Fruit fly (Drosophila melanogaster) whole organism, embryonic: Measurements from ENCODE around the gene p23.
A peak's percentile ranks its signal among the peaks of the same experiment; 100 is the strongest.

Source experiments
- Bgb ChIP-seq: fragments of 200-800 bp; sonication (Bioruptor generic); IDR thresholded peaks from 2 replicates; pipeline ENCODE4 v1.3.6; 2022; ENCODE audit warnings: missing biosample characterization, missing genetic modification characterization; ENCODE audit not compliant: partially characterized antibody
- CG11247 ChIP-seq: fragments of 200-800 bp; sonication (Bioruptor generic); IDR thresholded peaks from 2 replicates; pipeline ENCODE4 v1.3.6; 2022; ENCODE audit warnings: missing biosample characterization, missing genetic modification characterization
- CG12155 ChIP-seq: fragments of 200-800 bp; sonication (Bioruptor generic); optimal IDR thresholded peaks from 3 replicates; lab custom pipeline; 2016; ENCODE audit warnings: missing biosample characterization, missing genetic modification characterization
- CG12219 ChIP-seq: fragments of 200-800 bp; sonication (Bioruptor generic); optimal IDR thresholded peaks from 3 replicates; lab custom pipeline; 2018; ENCODE audit warnings: missing biosample characterization, mild to moderate bottlenecking, missing genetic modification characterization
- CG1529 ChIP-seq: fragments of 200-800 bp; sonication (Bioruptor generic); optimal IDR thresholded peaks from 3 replicates; lab custom pipeline; 2018; ENCODE audit warnings: missing biosample characterization, missing genetic modification characterization
- CG16815 ChIP-seq: fragments of 200-800 bp; sonication (Bioruptor generic); optimal IDR thresholded peaks from 3 replicates; lab custom pipeline; 2017; ENCODE audit warnings: missing biosample characterization, mild to moderate bottlenecking, missing genetic modification characterization
- CG1832 ChIP-seq: fragments of 200-800 bp; sonication (Bioruptor generic); optimal IDR thresholded peaks from 2 replicates; lab custom pipeline; 2017; ENCODE audit warnings: missing biosample characterization, mild to moderate bottlenecking, missing genetic modification characterization, inconsistent platforms
- CG2875 ChIP-seq: fragments of 200-800 bp; sonication (Bioruptor generic); optimal IDR thresholded peaks from 2 replicates; lab custom pipeline; 2017; ENCODE audit warnings: missing biosample characterization, mild to moderate bottlenecking, missing genetic modification characterization, missing genetic modification reagents
- CG33213 ChIP-seq: fragments of 200-800 bp; sonication (Bioruptor generic); optimal IDR thresholded peaks from 3 replicates; lab custom pipeline; 2016; ENCODE audit warnings: missing biosample characterization, missing genetic modification characterization
- CG4404 ChIP-seq: fragments of 200-800 bp; sonication (Bioruptor generic); IDR thresholded peaks from 2 replicates; pipeline ENCODE4 v1.3.6; 2022; ENCODE audit warnings: missing biosample characterization, missing genetic modification characterization
- CG5245 ChIP-seq: fragments of 200-800 bp; sonication (Bioruptor generic); optimal IDR thresholded peaks from 3 replicates; lab custom pipeline; 2016; ENCODE audit warnings: missing biosample characterization, missing genetic modification characterization
- CG6854 ChIP-seq: fragments of 200-800 bp; sonication (Bioruptor generic); optimal IDR thresholded peaks from 3 replicates; lab custom pipeline; 2017; ENCODE audit warnings: missing biosample characterization, mild to moderate bottlenecking, missing genetic modification characterization
- CG7745 ChIP-seq: fragments of 200-800 bp; sonication (Bioruptor generic); optimal IDR thresholded peaks from 2 replicates; lab custom pipeline; 2018; ENCODE audit warnings: missing biosample characterization, mild to moderate bottlenecking, missing genetic modification characterization, moderate library complexity
- CG8290 ChIP-seq, 3 experiments: fragments of 200-800 bp; sonication (Bioruptor generic); optimal IDR thresholded peaks; 2 replicates each; lab custom pipeline; 2016 to 2019; ENCODE audit warnings: missing biosample characterization in 3 of 3, missing genetic modification characterization in 3 of 3, mild to moderate bottlenecking in 2 of 3, moderate library complexity in 1 of 3
- CG8944 ChIP-seq: fragments of 200-800 bp; sonication (Bioruptor generic); optimal IDR thresholded peaks from 3 replicates; lab custom pipeline; 2016; ENCODE audit warnings: missing biosample characterization, missing genetic modification characterization
- CG9876 ChIP-seq: fragments of 200-800 bp; sonication (Bioruptor generic); optimal IDR thresholded peaks from 2 replicates; lab custom pipeline; 2016; ENCODE audit warnings: missing biosample characterization, missing genetic modification characterization
- Fer1 ChIP-seq: fragments of 200-800 bp; sonication (Bioruptor generic); optimal IDR thresholded peaks from 2 replicates; lab custom pipeline; 2017; ENCODE audit warnings: missing biosample characterization, mild to moderate bottlenecking, missing genetic modification characterization
- HLH54F ChIP-seq: fragments of 200-800 bp; sonication (Bioruptor generic); optimal IDR thresholded peaks from 3 replicates; lab custom pipeline; 2016; ENCODE audit warnings: missing biosample characterization, missing genetic modification characterization
- Hand ChIP-seq: fragments of 200-800 bp; sonication (Bioruptor generic); optimal IDR thresholded peaks from 2 replicates; lab custom pipeline; 2017; ENCODE audit warnings: mild to moderate bottlenecking, missing biosample characterization, missing genetic modification reagents, missing genetic modification characterization
- HmgD ChIP-seq: fragments of 200-800 bp; sonication (Bioruptor generic); optimal IDR thresholded peaks from 3 replicates; lab custom pipeline; 2016; ENCODE audit warnings: missing biosample characterization, missing genetic modification characterization
- Jarid2 ChIP-seq: fragments of 200-800 bp; sonication (Bioruptor generic); optimal IDR thresholded peaks from 3 replicates; lab custom pipeline; 2017; ENCODE audit warnings: mild to moderate bottlenecking, missing biosample characterization, missing genetic modification reagents, missing genetic modification characterization
- Lim3 ChIP-seq: fragments of 200-800 bp; sonication (Bioruptor generic); IDR thresholded peaks from 2 replicates; pipeline ENCODE4 v1.3.6; 2022; ENCODE audit warnings: missing biosample characterization, missing genetic modification characterization
- Mad ChIP-seq: fragments of 200-800 bp; sonication (Bioruptor generic); optimal IDR thresholded peaks from 2 replicates; lab custom pipeline; 2016; ENCODE audit warnings: missing biosample characterization, missing genetic modification characterization
- Max ChIP-seq: fragments of 200-800 bp; sonication (Bioruptor generic); optimal IDR thresholded peaks from 2 replicates; lab custom pipeline; 2016; ENCODE audit warnings: missing biosample characterization, mild to moderate bottlenecking, missing genetic modification characterization
- Sox102F ChIP-seq: fragments of 200-800 bp; sonication (Bioruptor generic); optimal IDR thresholded peaks from 2 replicates; lab custom pipeline; 2018; ENCODE audit warnings: missing biosample characterization, mild to moderate bottlenecking, missing genetic modification characterization, moderate library complexity
- Spps ChIP-seq: fragments of 200-800 bp; sonication (Bioruptor generic); optimal IDR thresholded peaks from 2 replicates; lab custom pipeline; 2018; ENCODE audit warnings: missing biosample characterization, mild to moderate bottlenecking, missing genetic modification characterization
- Stat92E ChIP-seq, 3 experiments: fragments of >200 bp in 2 of 3; fragments of 200-800 bp in 1 of 3; sonication (Bioruptor generic) in 1 of 3; optimal IDR thresholded peaks; 2 replicates each; lab custom pipeline; 2017 to 2019; ENCODE audit warnings: missing biosample characterization in 3 of 3, missing genetic modification characterization in 3 of 3, mild to moderate bottlenecking in 1 of 3, moderate library complexity in 1 of 3
- Xrp1 ChIP-seq: fragments of 200-800 bp; sonication (Bioruptor generic); IDR thresholded peaks from 2 replicates; pipeline ENCODE4 v1.3.6; 2022; ENCODE audit warnings: missing biosample characterization, missing genetic modification characterization
- aop ChIP-seq: fragments of 200-800 bp; sonication (Bioruptor generic); IDR thresholded peaks from 2 replicates; pipeline ENCODE4 v1.3.6; 2022; ENCODE audit warnings: missing biosample characterization, missing genetic modification characterization
- ato ChIP-seq: fragments of 200-800 bp; sonication (Bioruptor generic); IDR thresholded peaks from 2 replicates; pipeline ENCODE4 v1.3.6; 2022; ENCODE audit warnings: missing biosample characterization, missing genetic modification characterization; ENCODE audit not compliant: partially characterized antibody
- cg ChIP-seq: fragments of 200-800 bp; sonication (Bioruptor generic); optimal IDR thresholded peaks from 3 replicates; lab custom pipeline; 2019; ENCODE audit warnings: missing biosample characterization, mild to moderate bottlenecking, missing genetic modification characterization, moderate library complexity
- chif ChIP-seq, 2 experiments: fragments of 200-800 bp; sonication (Bioruptor generic); optimal IDR thresholded peaks; 3 replicates each; lab custom pipeline; 2016; ENCODE audit warnings: missing biosample characterization in 2 of 2, missing genetic modification characterization in 2 of 2
- crol ChIP-seq: fragments of 200-800 bp; sonication (Bioruptor generic); IDR thresholded peaks from 2 replicates; pipeline ENCODE4 v1.3.6; 2022; ENCODE audit warnings: missing biosample characterization, missing genetic modification characterization
- dimm ChIP-seq: fragments of 200-800 bp; sonication (Bioruptor generic); IDR thresholded peaks from 2 replicates; pipeline ENCODE4 v1.3.6; 2022; ENCODE audit warnings: missing biosample characterization, missing genetic modification characterization
- dysf ChIP-seq: fragments of 200-800 bp; sonication (Bioruptor generic); IDR thresholded peaks from 3 replicates; pipeline ENCODE4 v1.3.6; 2022; ENCODE audit warnings: missing biosample characterization, missing genetic modification characterization
- en ChIP-seq: fragments of 200-800 bp; sonication (Bioruptor generic); optimal IDR thresholded peaks from 2 replicates; lab custom pipeline; 2016; ENCODE audit warnings: missing biosample characterization, missing genetic modification characterization
- grn ChIP-seq: fragments of 200-800 bp; sonication (Bioruptor generic); optimal IDR thresholded peaks from 3 replicates; lab custom pipeline; 2017; ENCODE audit warnings: missing biosample characterization, missing genetic modification characterization
- gsb-n ChIP-seq: fragments of 200-800 bp; sonication (Bioruptor generic); optimal IDR thresholded peaks from 3 replicates; lab custom pipeline; 2018; ENCODE audit warnings: missing biosample characterization, mild to moderate bottlenecking, missing genetic modification characterization
- klu ChIP-seq: fragments of 200-800 bp; sonication (Bioruptor generic); IDR thresholded peaks from 2 replicates; pipeline ENCODE4 v1.3.6; 2022; ENCODE audit warnings: missing biosample characterization, missing genetic modification characterization
- maf-S ChIP-seq: fragments of 200-800 bp; sonication (Bioruptor generic); optimal IDR thresholded peaks from 2 replicates; lab custom pipeline; 2016; ENCODE audit warnings: missing biosample characterization, missing genetic modification characterization
- mam ChIP-seq: fragments of 200-800 bp; sonication (Bioruptor generic); optimal IDR thresholded peaks from 3 replicates; lab custom pipeline; 2016; ENCODE audit warnings: missing biosample characterization, missing genetic modification characterization
- mirr ChIP-seq: fragments of 200-800 bp; sonication (Bioruptor generic); optimal IDR thresholded peaks from 3 replicates; lab custom pipeline; 2018; ENCODE audit warnings: missing biosample characterization, mild to moderate bottlenecking, missing genetic modification characterization
- oc ChIP-seq: fragments of 200-800 bp; sonication (Bioruptor generic); optimal IDR thresholded peaks from 2 replicates; lab custom pipeline; 2018; ENCODE audit warnings: missing biosample characterization, mild to moderate bottlenecking, missing genetic modification characterization, moderate library complexity
- prd ChIP-seq, 3 experiments: fragments of >200 bp in 2 of 3; fragments of 200-800 bp in 1 of 3; sonication (Bioruptor generic) in 1 of 3; optimal IDR thresholded peaks in 2 of 3; IDR thresholded peaks in 1 of 3; 2 replicates in 2 of 3; 3 replicates in 1 of 3; pipeline versions ENCODE4 v1.3.6 to Lab custom; 2017 to 2022; ENCODE audit warnings: missing biosample characterization in 1 of 3, missing genetic modification characterization in 1 of 3
- sisA ChIP-seq: fragments of 200-800 bp; sonication (Bioruptor generic); IDR thresholded peaks from 2 replicates; pipeline ENCODE4 v1.3.6; 2022; ENCODE audit warnings: missing biosample characterization, missing genetic modification characterization
- sqz ChIP-seq: fragments of 200-800 bp; sonication (Bioruptor generic); optimal IDR thresholded peaks from 3 replicates; lab custom pipeline; 2018; ENCODE audit warnings: missing biosample characterization, mild to moderate bottlenecking, missing genetic modification characterization
- tna ChIP-seq: fragments of 200-800 bp; sonication (Bioruptor generic); IDR thresholded peaks from 2 replicates; pipeline ENCODE4 v1.3.6; 2022; ENCODE audit warnings: missing biosample characterization, missing genetic modification characterization; ENCODE audit not compliant: partially characterized antibody
- tx ChIP-seq: fragments of 200-800 bp; sonication (Bioruptor generic); optimal IDR thresholded peaks from 2 replicates; lab custom pipeline; 2016; ENCODE audit warnings: missing biosample characterization, missing genetic modification characterization
- wek ChIP-seq: fragments of 200-800 bp; sonication (Bioruptor generic); optimal IDR thresholded peaks from 3 replicates; lab custom pipeline; 2018; ENCODE audit warnings: missing biosample characterization, mild to moderate bottlenecking, missing genetic modification characterization, moderate library complexity

Gene p23

DNA sequence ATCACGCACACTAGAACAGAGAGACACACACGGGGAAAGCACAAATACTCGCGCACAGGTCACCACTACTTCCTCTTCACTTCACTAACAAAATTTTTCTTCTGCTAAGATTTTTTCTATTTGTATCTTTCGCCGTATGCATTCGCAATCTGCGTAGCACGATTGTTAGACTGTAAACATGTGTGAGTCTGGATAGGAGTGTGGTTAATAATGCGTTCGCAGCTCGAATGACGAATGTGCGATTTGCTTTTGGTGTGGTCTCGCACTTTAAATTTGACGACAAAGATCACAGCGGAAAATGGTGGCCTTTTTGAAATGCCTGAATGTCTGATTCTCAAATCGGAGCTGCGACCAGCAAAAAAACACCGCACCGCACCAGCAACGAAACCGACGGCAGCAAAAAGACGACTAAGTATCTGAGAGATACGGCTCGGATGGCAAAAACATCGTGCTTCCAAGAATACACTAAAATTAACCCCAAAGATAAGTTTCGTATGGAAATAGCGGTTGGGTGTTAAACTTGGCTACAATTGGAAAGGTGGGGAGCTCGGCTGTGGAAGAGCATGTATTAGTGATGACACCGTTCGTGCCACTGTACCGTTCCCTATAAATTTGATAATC is 27.4 kb downstream of the p23 start, which contains the start of gene Unc-115a (continued):
- peak; percentile 28 for TF ChIP-seq Hand (GFP tag; lab: Kevin White, UChicago)
- TF ChIP-seq gsb-n (tag; lab: Kevin White, UChicago) = no peak
- TF ChIP-seq grn (GFP tag; lab: Kevin White, UChicago) = peak; percentile 70
- TF ChIP-seq CG4404 (GFP tag; lab: Robert Waterston, UW) = no peak
- peak; percentile 42 for TF ChIP-seq CG8944 (GFP tag; lab: Kevin White, UChicago)
- peak in 1 of 3 experiments; percentile 53 for TF ChIP-seq Stat92E (GFP tag; optimal IDR thresholded peaks at IDR 0.05; lab: Kevin White, UChicago)
- TF ChIP-seq CG33213 (GFP tag; lab: Kevin White, UChicago) = peak; percentile 76
- TF ChIP-seq prd (optimal IDR thresholded peaks at IDR 0.05; lab: Kevin White, UChicago) = no peak
- no peak for TF ChIP-seq prd (GFP tag; IDR thresholded peaks at IDR 0.05; lab: Robert Waterston, UW)
- no peak for TF ChIP-seq aop
- TF ChIP-seq CG1529 (GFP tag; lab: Kevin White, UChicago) = no peak
- TF ChIP-seq Mad = peak; percentile 63
- no peak for TF ChIP-seq ato (GFP tag; lab: Robert Waterston, UW)
- no peak for TF ChIP-seq CG5245 (GFP tag; lab: Kevin White, UChicago)
- TF ChIP-seq sisA = no peak
- TF ChIP-seq oc (tag; lab: Kevin White, UChicago) = no peak
- no peak for TF ChIP-seq Xrp1
- no peak for TF ChIP-seq CG12219 (GFP tag; lab: Kevin White, UChicago)
- peak; percentile 40 for TF ChIP-seq mirr (GFP tag; lab: Kevin White, UChicago)
- peak; percentile 27 for TF ChIP-seq CG2875
- no peak for TF ChIP-seq dimm (GFP tag; lab: Robert Waterston, UW)
- TF ChIP-seq Max (GFP tag; lab: Kevin White, UChicago) = peak; percentile 41
- TF ChIP-seq HLH54F = peak; percentile 59
- TF ChIP-seq CG6854 = peak; percentile 28
- no peak for TF ChIP-seq en (GFP tag; lab: Kevin White, UChicago)
- peak; percentile 35 for TF ChIP-seq CG12155
- peak; percentile 59 for TF ChIP-seq sqz (GFP tag; lab: Kevin White, UChicago)
- TF ChIP-seq chif (GFP tag; optimal IDR thresholded peaks at IDR 0.05; lab: Kevin White, UChicago) = peak in 1 of 2 experiments; percentile 20
- TF ChIP-seq wek = peak; percentile 36
- peak; percentile 93 for TF ChIP-seq cg
- TF ChIP-seq mam (GFP tag; lab: Kevin White, UChicago) = peak; percentile 37
- TF ChIP-seq CG11247 = no peak
- no peak for TF ChIP-seq klu (GFP tag; lab: Robert Waterston, UW)
- TF ChIP-seq CG1832 = no peak
- TF ChIP-seq tx (GFP tag; lab: Kevin White, UChicago) = peak; percentile 12
- TF ChIP-seq CG7745 (tag; lab: Kevin White, UChicago) = no peak
- TF ChIP-seq CG16815 (GFP tag; lab: Kevin White, UChicago) = no peak
- TF ChIP-seq Bgb = no peak
- TF ChIP-seq Lim3 (GFP tag; lab: Robert Waterston, UW) = no peak
- TF ChIP-seq Sox102F (GFP tag; lab: Kevin White, UChicago) = no peak
- TF ChIP-seq CG9876 (GFP tag; lab: Kevin White, UChicago) = no peak
- TF ChIP-seq crol (GFP tag; lab: Robert Waterston, UW) = no peak
- peak; percentile 97 for TF ChIP-seq Jarid2
- TF ChIP-seq HmgD (GFP tag; lab: Kevin White, UChicago) = peak; percentile 7
- no peak for TF ChIP-seq dysf (GFP tag; lab: Robert Waterston, UW)
- peak; percentile 23 for TF ChIP-seq Fer1 (GFP tag; lab: Kevin White, UChicago)
- TF ChIP-seq tna = no peak
- TF ChIP-seq Spps (tag; lab: Kevin White, UChicago) = no peak
- peak; percentile 31 for TF ChIP-seq maf-S (GFP tag; lab: Kevin White, UChicago)
- peak; percentile 12 for TF ChIP-seq CG8290 (GFP tag; optimal IDR thresholded peaks at IDR 0.05; lab: Kevin White, UChicago)
- peak in 1 of 2 experiments; percentile 86 for TF ChIP-seq CG8290 (tag; optimal IDR thresholded peaks at IDR 0.05; lab: Kevin White, UChicago)
